Fruit fly (Drosophila melanogaster) whole organism, embryonic: ENCODE data around the gene aop.

Source experiments
- Atf3 ChIP-seq: fragments of 200-800 bp; sonication (Bioruptor generic); optimal IDR thresholded peaks from 3 replicates; lab custom pipeline; 2016; ENCODE audit warnings: missing biosample characterization, missing genetic modification characterization
- B-H1 ChIP-seq: fragments of 200-800 bp; sonication (Bioruptor generic); IDR thresholded peaks from 3 replicates; pipeline ENCODE4 v1.3.6; 2022; ENCODE audit warnings: missing biosample characterization, missing genetic modification characterization
- B-H2 ChIP-seq: fragments of 200-800 bp; sonication (Bioruptor generic); optimal IDR thresholded peaks from 2 replicates; lab custom pipeline; 2018; ENCODE audit warnings: missing biosample characterization, mild to moderate bottlenecking, missing genetic modification characterization
- CG1024 ChIP-seq: fragments of 200-800 bp; sonication (Bioruptor generic); IDR thresholded peaks from 2 replicates; pipeline ENCODE4 v1.3.6; 2022; ENCODE audit warnings: missing biosample characterization, missing genetic modification characterization
- CG11093 ChIP-seq: fragments of 200-800 bp; sonication (Bioruptor generic); IDR thresholded peaks from 3 replicates; pipeline ENCODE4 v1.3.6; 2022; ENCODE audit warnings: missing biosample characterization, missing genetic modification characterization
- CG15269 ChIP-seq: fragments of 200-800 bp; sonication (Bioruptor generic); optimal IDR thresholded peaks from 2 replicates; lab custom pipeline; 2018; ENCODE audit warnings: missing biosample characterization, mild to moderate bottlenecking, missing genetic modification characterization, moderate library complexity
- CG15479 ChIP-seq: fragments of 200-800 bp; sonication (Bioruptor generic); optimal IDR thresholded peaks from 3 replicates; lab custom pipeline; 2019; ENCODE audit warnings: missing biosample characterization, mild to moderate bottlenecking, missing genetic modification characterization, moderate library complexity
- CG17912 ChIP-seq: fragments of 200-800 bp; sonication (Bioruptor generic); optimal IDR thresholded peaks from 2 replicates; lab custom pipeline; 2018; ENCODE audit warnings: missing biosample characterization, mild to moderate bottlenecking, missing genetic modification characterization
- CG2129 ChIP-seq: fragments of 200-800 bp; sonication (Bioruptor generic); IDR thresholded peaks from 2 replicates; pipeline ENCODE4 v1.3.6; 2022; ENCODE audit warnings: missing biosample characterization, missing genetic modification characterization; ENCODE audit not compliant: partially characterized antibody
- CG34224 ChIP-seq: fragments of 200-800 bp; sonication (Bioruptor generic); IDR thresholded peaks from 3 replicates; pipeline ENCODE4 v1.3.6; 2022; ENCODE audit warnings: missing biosample characterization, missing genetic modification characterization; ENCODE audit not compliant: partially characterized antibody
- CG3726 ChIP-seq: fragments of 200-800 bp; sonication (Bioruptor generic); IDR thresholded peaks from 3 replicates; pipeline ENCODE4, ENCODE4 v1.3.6; 2022; ENCODE audit warnings: missing biosample characterization, missing genetic modification characterization
- CG3847 ChIP-seq: fragments of 200-800 bp; sonication (Bioruptor generic); IDR thresholded peaks from 2 replicates; pipeline ENCODE4 v1.3.6; 2022; ENCODE audit warnings: missing biosample characterization, missing genetic modification characterization
- CG4424 ChIP-seq: fragments of 200-800 bp; sonication (Bioruptor generic); optimal IDR thresholded peaks from 3 replicates; lab custom pipeline; 2016; ENCODE audit warnings: missing biosample characterization, missing genetic modification characterization
- CG7745 ChIP-seq: fragments of 200-800 bp; sonication (Bioruptor generic); optimal IDR thresholded peaks from 2 replicates; lab custom pipeline; 2018; ENCODE audit warnings: missing biosample characterization, mild to moderate bottlenecking, missing genetic modification characterization, moderate library complexity
- CG7786 ChIP-seq: fragments of 200-800 bp; sonication (Bioruptor generic); optimal IDR thresholded peaks from 2 replicates; lab custom pipeline; 2016; ENCODE audit warnings: missing biosample characterization, missing genetic modification characterization
- CG8089 ChIP-seq: fragments of 200-800 bp; sonication (Bioruptor generic); optimal IDR thresholded peaks from 3 replicates; lab custom pipeline; 2016; ENCODE audit warnings: missing biosample characterization, missing genetic modification characterization
- CG8359 ChIP-seq: fragments of 200-800 bp; sonication (Bioruptor generic); optimal IDR thresholded peaks from 2 replicates; lab custom pipeline; 2017; ENCODE audit warnings: missing biosample characterization, mild to moderate bottlenecking, missing genetic modification characterization, borderline replicate concordance
- CG8944 ChIP-seq: fragments of 200-800 bp; sonication (Bioruptor generic); optimal IDR thresholded peaks from 3 replicates; lab custom pipeline; 2016; ENCODE audit warnings: missing biosample characterization, missing genetic modification characterization
- D19B ChIP-seq: fragments of 200-800 bp; sonication (Bioruptor generic); optimal IDR thresholded peaks from 2 replicates; lab custom pipeline; 2017; ENCODE audit warnings: missing biosample characterization, mild to moderate bottlenecking, missing genetic modification characterization
- Deaf1 ChIP-seq: fragments of 200-800 bp; optimal IDR thresholded peaks from 3 replicates; lab custom pipeline; 2019; ENCODE audit warnings: missing biosample characterization, mild to moderate bottlenecking, missing genetic modification characterization, moderate library complexity
- Fer3 ChIP-seq: fragments of 200-800 bp; sonication (Bioruptor generic); optimal IDR thresholded peaks from 2 replicates; lab custom pipeline; 2018; ENCODE audit warnings: missing biosample characterization, mild to moderate bottlenecking, missing genetic modification characterization, moderate library complexity
- HLHmδ ChIP-seq: fragments of 200-800 bp; sonication (Bioruptor generic); optimal IDR thresholded peaks from 2 replicates; lab custom pipeline; 2018; ENCODE audit warnings: missing biosample characterization, mild to moderate bottlenecking, missing genetic modification characterization, moderate library complexity
- HmgZ ChIP-seq: fragments of 200-800 bp; sonication (Bioruptor generic); optimal IDR thresholded peaks from 2 replicates; lab custom pipeline; 2018; ENCODE audit warnings: missing biosample characterization, mild to moderate bottlenecking, missing genetic modification characterization
- NK7.1 ChIP-seq: fragments of 200-800 bp; sonication (Bioruptor generic); optimal IDR thresholded peaks from 3 replicates; lab custom pipeline; 2016; ENCODE audit warnings: missing biosample characterization, missing genetic modification characterization
- Nf-YC ChIP-seq: fragments of 200-800 bp; optimal IDR thresholded peaks from 3 replicates; lab custom pipeline; 2019; ENCODE audit warnings: missing biosample characterization, mild to moderate bottlenecking, missing genetic modification characterization, moderate library complexity
- Opbp ChIP-seq: fragments of 200-800 bp; sonication (Bioruptor generic); IDR thresholded peaks from 3 replicates; pipeline ENCODE4 v1.3.6; 2022; ENCODE audit warnings: missing biosample characterization, missing genetic modification characterization; ENCODE audit not compliant: partially characterized antibody
- bbx ChIP-seq: fragments of 200-800 bp; sonication (Bioruptor generic); IDR thresholded peaks from 2 replicates; pipeline ENCODE4 v1.3.6; 2022; ENCODE audit warnings: missing biosample characterization, missing genetic modification characterization; ENCODE audit not compliant: partially characterized antibody
- bowl ChIP-seq: fragments of 200-800 bp; sonication (Bioruptor generic); IDR thresholded peaks from 2 replicates; pipeline ENCODE4 v1.3.6; 2022; ENCODE audit warnings: missing biosample characterization, missing genetic modification characterization
- chif ChIP-seq, 2 experiments: fragments of 200-800 bp; sonication (Bioruptor generic); optimal IDR thresholded peaks; 3 replicates each; lab custom pipeline; 2016; ENCODE audit warnings: missing biosample characterization in 2 of 2, missing genetic modification characterization in 2 of 2
- ci ChIP-seq: fragments of 200-800 bp; sonication (Bioruptor generic); IDR thresholded peaks from 3 replicates; pipeline ENCODE4 v1.3.6; 2022; ENCODE audit warnings: missing biosample characterization, missing genetic modification characterization
- dan ChIP-seq: fragments of 200-800 bp; sonication (Bioruptor generic); IDR thresholded peaks from 2 replicates; pipeline ENCODE4 v1.3.6; 2022; ENCODE audit warnings: missing biosample characterization, missing genetic modification characterization
- emc ChIP-seq: fragments of 200-800 bp; sonication (Bioruptor generic); optimal IDR thresholded peaks from 2 replicates; lab custom pipeline; 2016; ENCODE audit warnings: missing biosample characterization, missing genetic modification characterization
- exex ChIP-seq: fragments of 200-800 bp; sonication (Bioruptor generic); optimal IDR thresholded peaks from 4 replicates; lab custom pipeline; 2018; ENCODE audit warnings: missing biosample characterization, mild to moderate bottlenecking, missing genetic modification characterization, moderate library complexity
- gro ChIP-seq: fragments of 200-800 bp; sonication (Bioruptor generic); optimal IDR thresholded peaks from 2 replicates; lab custom pipeline; 2016; ENCODE audit warnings: missing biosample characterization, missing genetic modification characterization
- insv ChIP-seq, 2 experiments: fragments of 200-800 bp; sonication (Bioruptor generic); optimal IDR thresholded peaks; 3 replicates each; lab custom pipeline; 2016 to 2018; ENCODE audit warnings: missing biosample characterization in 2 of 2, missing genetic modification characterization in 2 of 2
- kah ChIP-seq: fragments of 200-800 bp; sonication (Bioruptor generic); optimal IDR thresholded peaks from 2 replicates; lab custom pipeline; 2018; ENCODE audit warnings: missing biosample characterization, mild to moderate bottlenecking, missing genetic modification characterization
- kni ChIP-seq: fragments of 200-800 bp; sonication (Bioruptor generic); optimal IDR thresholded peaks from 3 replicates; lab custom pipeline; 2017; ENCODE audit warnings: mild to moderate bottlenecking, missing biosample characterization, missing genetic modification reagents, missing genetic modification characterization
- mirr ChIP-seq: fragments of 200-800 bp; sonication (Bioruptor generic); optimal IDR thresholded peaks from 3 replicates; lab custom pipeline; 2018; ENCODE audit warnings: missing biosample characterization, mild to moderate bottlenecking, missing genetic modification characterization
- mld ChIP-seq: fragments of 200-800 bp; sonication (Bioruptor generic); IDR thresholded peaks from 3 replicates; pipeline ENCODE4 v1.3.6; 2022; ENCODE audit warnings: missing biosample characterization, missing genetic modification characterization; ENCODE audit not compliant: partially characterized antibody
- nau ChIP-seq: fragments of 200-800 bp; sonication (Bioruptor generic); optimal IDR thresholded peaks from 3 replicates; lab custom pipeline; 2017; ENCODE audit warnings: missing biosample characterization, mild to moderate bottlenecking, missing genetic modification characterization, missing genetic modification reagents
- pzg ChIP-seq: fragments of 200-800 bp; sonication (Bioruptor generic); optimal IDR thresholded peaks from 3 replicates; lab custom pipeline; 2018; ENCODE audit warnings: missing biosample characterization, mild to moderate bottlenecking, missing genetic modification characterization, moderate library complexity
- salm ChIP-seq: fragments of 200-800 bp; sonication (Bioruptor generic); optimal IDR thresholded peaks from 2 replicates; lab custom pipeline; 2018; ENCODE audit warnings: missing biosample characterization, mild to moderate bottlenecking, missing genetic modification characterization
- schlank ChIP-seq: fragments of 200-800 bp; sonication (Bioruptor generic); optimal IDR thresholded peaks from 2 replicates; lab custom pipeline; 2018; ENCODE audit warnings: missing biosample characterization, mild to moderate bottlenecking, missing genetic modification characterization
- so ChIP-seq: fragments of 200-800 bp; sonication (Bioruptor generic); IDR thresholded peaks from 3 replicates; pipeline ENCODE4 v1.3.6; 2022; ENCODE audit warnings: missing biosample characterization, missing genetic modification characterization
- stwl ChIP-seq: fragments of 200-800 bp; sonication (Bioruptor generic); optimal IDR thresholded peaks from 3 replicates; lab custom pipeline; 2018; ENCODE audit warnings: missing biosample characterization, mild to moderate bottlenecking, missing genetic modification characterization, moderate library complexity
- tin ChIP-seq: fragments of 200-800 bp; sonication (Bioruptor generic); optimal IDR thresholded peaks from 3 replicates; lab custom pipeline; 2016; ENCODE audit warnings: missing biosample characterization, missing genetic modification characterization
- ttk ChIP-seq: fragments of 200-800 bp; sonication (Bioruptor generic); IDR thresholded peaks from 2 replicates; pipeline ENCODE4 v2.1.2; 2022; ENCODE audit warnings: missing biosample characterization, missing genetic modification characterization
- wek ChIP-seq: fragments of 200-800 bp; sonication (Bioruptor generic); optimal IDR thresholded peaks from 3 replicates; lab custom pipeline; 2018; ENCODE audit warnings: missing biosample characterization, mild to moderate bottlenecking, missing genetic modification characterization, moderate library complexity
- z ChIP-seq: fragments of 200-800 bp; sonication (Bioruptor generic); IDR thresholded peaks from 3 replicates; pipeline ENCODE4 v1.3.6; 2022; ENCODE audit warnings: missing biosample characterization, missing genetic modification characterization

The aop gene

DNA sequence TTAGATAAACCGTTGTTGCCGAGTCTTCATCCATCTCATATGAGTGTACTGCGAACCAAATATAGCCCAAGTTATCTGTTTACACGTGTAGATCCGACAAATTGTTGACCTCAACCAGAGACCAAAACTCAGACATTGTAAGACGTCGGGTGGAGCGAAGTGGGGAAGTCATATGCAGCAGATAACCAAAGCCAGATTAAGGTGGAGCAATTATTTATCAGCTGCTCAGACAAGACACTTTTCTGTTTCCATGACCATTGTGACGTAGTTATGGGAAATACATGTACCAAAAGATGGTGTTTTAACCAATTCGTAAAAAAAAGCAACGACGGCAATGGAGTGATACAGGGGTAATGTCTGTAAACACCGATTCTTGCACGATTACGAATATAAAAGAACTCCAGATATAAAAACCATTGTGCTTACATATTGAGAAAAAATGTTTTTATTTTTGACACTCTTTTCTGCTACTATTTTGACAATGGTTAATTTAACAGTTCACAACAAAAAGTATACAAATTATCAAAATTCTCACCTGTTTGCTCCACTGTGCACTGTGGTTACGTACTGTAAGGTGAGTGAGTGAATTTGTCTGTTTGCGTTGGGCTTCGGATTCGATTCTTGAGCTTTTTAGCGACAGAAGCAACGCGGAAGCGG is 1.1 kb downstream of the aop start (continued):
- TF ChIP-seq B-H2 (GFP tag; lab: Kevin White, UChicago): no peak
- no peak for TF ChIP-seq schlank
- TF ChIP-seq CG8089 (GFP tag; lab: Kevin White, UChicago): no peak
- no peak for TF ChIP-seq ttk
- TF ChIP-seq NK7.1 (GFP tag; lab: Kevin White, UChicago): no peak
- TF ChIP-seq wek: peak; percentile 6
- no peak for TF ChIP-seq salm
- TF ChIP-seq B-H1 (GFP tag; lab: Robert Waterston, UW): no peak
- no peak for TF ChIP-seq CG2129 (GFP tag; lab: Robert Waterston, UW)
- no peak for TF ChIP-seq kah
- no peak for TF ChIP-seq bowl (GFP tag; lab: Robert Waterston, UW)
- peak; percentile 38 for TF ChIP-seq nau
- no peak; the same call in 1 of the 2 replicates for TF ChIP-seq CG1024 (GFP tag; lab: Robert Waterston, UW)
- no peak for TF ChIP-seq CG7745 (tag; lab: Kevin White, UChicago)
- no peak for TF ChIP-seq Nf-YC (tag; lab: Kevin White, UChicago)
- peak; percentile 35 for TF ChIP-seq D19B (GFP tag; lab: Kevin White, UChicago)
- TF ChIP-seq kni (GFP tag; lab: Kevin White, UChicago): no peak
- 0 out of 3 replicates have a peak, but pooled peaks have one; percentile 40 for TF ChIP-seq z (GFP tag; lab: Robert Waterston, UW)
- TF ChIP-seq bbx (GFP tag; lab: Robert Waterston, UW): no peak
- TF ChIP-seq dan: no peak
- TF ChIP-seq CG11093: peak; percentile 14; the same call in 1 of the 3 replicates
- peak; percentile 39 for TF ChIP-seq CG15269 (tag; lab: Kevin White, UChicago)
- TF ChIP-seq mirr (GFP tag; lab: Kevin White, UChicago): no peak
- no peak for TF ChIP-seq pzg (GFP tag; lab: Kevin White, UChicago)
- TF ChIP-seq CG17912 (GFP tag; lab: Kevin White, UChicago): no peak
- TF ChIP-seq Opbp (GFP tag; lab: Robert Waterston, UW): no peak
- TF ChIP-seq CG15479 (GFP tag; lab: Kevin White, UChicago): no peak
- no peak for TF ChIP-seq exex
- no peak for TF ChIP-seq CG34224 (GFP tag; lab: Robert Waterston, UW)
- no peak for TF ChIP-seq CG8359 (GFP tag; lab: Kevin White, UChicago)
- peak; percentile 25 for TF ChIP-seq Fer3 (tag; lab: Kevin White, UChicago)
- TF ChIP-seq mld (GFP tag; lab: Robert Waterston, UW): no peak
- no peak for TF ChIP-seq emc (GFP tag; lab: Kevin White, UChicago)
- no peak for TF ChIP-seq Deaf1 (tag; lab: Kevin White, UChicago)
- 0 out of 2 replicates have a peak, but pooled peaks have one; percentile 29 for TF ChIP-seq CG3847
- TF ChIP-seq CG7786 (GFP tag; lab: Kevin White, UChicago): peak; percentile 54
- peak; percentile 11 to 73 for TF ChIP-seq chif (GFP tag; optimal IDR thresholded peaks at IDR 0.05; lab: Kevin White, UChicago)
- no peak for TF ChIP-seq HmgZ
- TF ChIP-seq insv (GFP tag; optimal IDR thresholded peaks at IDR 0.05; lab: Kevin White, UChicago): no peak
- TF ChIP-seq ci (GFP tag; lab: Robert Waterston, UW): no peak
- peak; percentile 35 for TF ChIP-seq CG8944 (GFP tag; lab: Kevin White, UChicago)
- TF ChIP-seq so: no peak; the same call in 2 of the 3 replicates
- no peak for TF ChIP-seq Atf3 (GFP tag; lab: Kevin White, UChicago)
- TF ChIP-seq HLHmδ (GFP tag; lab: Kevin White, UChicago): no peak
- 0 out of 3 replicates have a peak, but pooled peaks have one; percentile 8 for TF ChIP-seq CG3726 (GFP tag; lab: Robert Waterston, UW)
- no peak for TF ChIP-seq stwl (tag; lab: Kevin White, UChicago)
- peak; percentile 52 for TF ChIP-seq CG4424
- TF ChIP-seq gro (GFP tag; lab: Kevin White, UChicago): peak; percentile 62
- TF ChIP-seq tin: no peak
